Worm (Caenorhabditis elegans) whole organism, late embryonic: ENCODE measurements around the gene ugt-56.

ENCODE experiments used
- F13H6.1 ChIP-seq: sonication (generic microtip); optimal IDR thresholded peaks from 2 replicates; lab custom pipeline; 2016; ENCODE audit warnings: missing genetic modification characterization, missing compliant biosample characterization
- Y22D7AL.16 ChIP-seq: sonication (generic microtip); optimal IDR thresholded peaks from 2 replicates; lab custom pipeline; 2016; ENCODE audit warnings: missing genetic modification characterization, missing compliant biosample characterization
- ama-1 ChIP-seq: fragments of 150-350 bp; optimal IDR thresholded peaks from 2 replicates; lab custom pipeline; 2014
- ceh-30 ChIP-seq: fragments of 150-350 bp; optimal IDR thresholded peaks from 2 replicates; lab custom pipeline; 2014; ENCODE audit warnings: missing biosample characterization, missing genetic modification characterization
- ceh-34 ChIP-seq: sonication (generic microtip); optimal IDR thresholded peaks from 2 replicates; lab custom pipeline; 2016; ENCODE audit warnings: mild to moderate bottlenecking, missing genetic modification characterization, missing compliant biosample characterization
- eyg-1 ChIP-seq: sonication (generic microtip); optimal IDR thresholded peaks from 2 replicates; lab custom pipeline; 2016; ENCODE audit warnings: missing genotype, missing genetic modification characterization, missing compliant biosample characterization
- hlh-15 ChIP-seq: sonication (generic microtip); optimal IDR thresholded peaks from 2 replicates; lab custom pipeline; 2016; ENCODE audit warnings: missing genetic modification characterization, missing compliant biosample characterization
- hlh-30 ChIP-seq: sonication (generic microtip); optimal IDR thresholded peaks from 2 replicates; lab custom pipeline; 2017; ENCODE audit warnings: antibody characterized with exemption, missing genetic modification characterization, missing compliant biosample characterization; ENCODE audit not compliant: insufficient read depth
- lim-6 ChIP-seq: sonication (generic microtip); optimal IDR thresholded peaks from 2 replicates; lab custom pipeline; 2016; ENCODE audit warnings: missing genetic modification characterization, missing compliant biosample characterization
- mec-3 ChIP-seq: sonication (generic microtip); optimal IDR thresholded peaks from 2 replicates; lab custom pipeline; 2016; ENCODE audit warnings: borderline replicate concordance, missing genetic modification characterization, missing compliant biosample characterization
- nhr-11 ChIP-seq: fragments of 150-350 bp; optimal IDR thresholded peaks from 2 replicates; lab custom pipeline; 2014; ENCODE audit warnings: missing biosample characterization, missing genetic modification characterization
- pha-4 ChIP-seq: fragments of 150-350 bp; optimal IDR thresholded peaks from 2 replicates; lab custom pipeline; 2018; ENCODE audit warnings: missing biosample characterization, missing genetic modification reagents, missing genetic modification characterization
- unc-3 ChIP-seq, 2 experiments: fragments of 200-800 bp in 1 of 2; sonication (Bioruptor generic) in 1 of 2; sonication (generic microtip) in 1 of 2; conservative IDR thresholded peaks in 1 of 2; optimal IDR thresholded peaks in 1 of 2; 2 replicates each; pipeline versions ENCODE4 v1.3.6 to Lab custom; 2016 to 2022; ENCODE audit warnings: missing compliant biosample characterization in 2 of 2, missing genetic modification characterization in 2 of 2, missing genetic modification reagents in 1 of 2

DNA sequence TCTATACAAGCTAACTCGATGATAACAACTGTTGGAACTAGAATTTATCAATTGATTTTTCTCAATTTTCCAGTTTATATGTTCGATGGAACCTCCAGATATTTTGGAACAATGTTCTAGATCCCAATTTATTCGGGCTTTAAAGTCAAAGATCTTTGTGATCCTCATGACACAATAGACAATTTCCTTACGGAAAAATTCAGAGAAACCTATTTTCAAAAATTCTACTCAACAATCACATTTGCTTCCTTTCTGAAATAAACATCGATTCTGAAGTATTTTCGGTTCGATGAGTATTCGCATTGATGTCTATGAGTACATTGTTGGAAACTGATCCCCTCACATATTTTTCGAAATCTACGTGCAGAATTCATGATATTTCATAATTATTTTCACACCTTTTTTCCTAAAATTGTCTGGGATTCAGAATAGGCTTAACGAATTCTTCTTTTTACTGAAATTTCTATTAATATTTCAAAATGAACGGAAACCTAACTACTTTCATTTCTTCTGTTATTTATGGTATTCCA is 48.3 kb downstream of the ugt-56 start, which contains the start of gene srg-45:
- TF ChIP-seq F13H6.1 (no peak), ceh-30 (tag; lab: Kevin White, UChicago) (no peak), pha-4 (no peak), ama-1 (no peak), eyg-1 (tag; lab: Kevin White, UChicago) (no peak), mec-3 (tag; lab: Kevin White, UChicago) (no peak), nhr-11 (no peak), lim-6 (tag; lab: Kevin White, UChicago) (no peak), unc-3 (GFP tag; conservative IDR thresholded peaks at IDR 0.05; lab: Robert Waterston, UW) (no peak), unc-3 (tag; optimal IDR thresholded peaks at IDR 0.05; lab: Kevin White, UChicago) (no peak), ceh-34 (tag; lab: Kevin White, UChicago) (no peak), hlh-15 (tag; lab: Kevin White, UChicago) (no peak), hlh-30 (no peak), Y22D7AL.16 (tag; lab: Kevin White, UChicago) (no peak)
